Fruit fly (Drosophila melanogaster): ENCODE results near the gene CG5611.

DNA sequence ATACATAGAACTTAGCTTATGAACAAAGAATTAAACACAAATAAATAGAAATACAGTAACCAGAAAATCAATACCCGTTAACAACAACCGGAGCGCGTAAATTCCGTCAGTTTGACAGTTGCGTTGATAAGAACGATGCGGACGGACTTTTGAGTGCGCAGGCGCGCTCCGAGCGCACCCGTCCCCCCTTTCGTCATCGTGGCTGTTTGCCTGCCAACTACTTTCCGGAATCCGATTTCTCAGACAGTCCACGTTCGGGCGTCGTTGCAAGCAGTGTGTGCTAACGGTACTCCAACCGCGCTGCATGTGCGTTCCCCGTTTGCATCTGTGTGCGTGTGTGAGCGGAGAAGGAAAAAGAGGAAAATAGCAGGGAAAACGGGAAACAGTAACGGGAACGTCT, 27.9 kb downstream of the CG5611 start:
- TF ChIP-seq CG8478 (optimal IDR thresholded peaks at IDR 0.05) (no peak), CTCF (optimal IDR thresholded peaks at IDR 0.05) (no peak)

Data from S2 (cell line).